Fruit fly (Drosophila melanogaster) whole organism: ENCODE results near the gene Cpr76Bb.

Source experiments
- CG8478 ChIP-seq: fragments of >200 bp; optimal IDR thresholded peaks from 2 replicates; lab custom pipeline; 2018; ENCODE audit warnings: inconsistent platforms
- Dll ChIP-seq: fragments of >200 bp; optimal IDR thresholded peaks from 2 replicates; lab custom pipeline; 2017
- EcR ChIP-seq, 2 experiments: fragments of >200 bp; optimal IDR thresholded peaks; 2 replicates each; lab custom pipeline; 2017; ENCODE audit warnings: missing biosample characterization in 2 of 2, missing genetic modification characterization in 2 of 2, missing genetic modification reagents in 2 of 2
- pan ChIP-seq: fragments of >200 bp; optimal IDR thresholded peaks from 2 replicates; lab custom pipeline; 2017
- psq ChIP-seq: fragments of >200 bp; optimal IDR thresholded peaks from 2 replicates; lab custom pipeline; 2017

- no peak for TF ChIP-seq psq
- no peak for TF ChIP-seq Dll (lab: Kevin White, UChicago)
- TF ChIP-seq CG8478 (lab: Kevin White, UChicago): no peak
- TF ChIP-seq EcR (GFP tag; optimal IDR thresholded peaks at IDR 0.05; lab: Kevin White, UChicago): no peak
- no peak for TF ChIP-seq pan (lab: Kevin White, UChicago)
These were observed 6.3 kb downstream of the Cpr76Bb start for dm6 chr3L:19525736-19526135.
